Worm (Caenorhabditis elegans): ENCODE measurements around the gene ran-1.
A peak's percentile ranks its signal among the peaks of the same experiment; 100 is the strongest.

ran-1 gene

DNA sequence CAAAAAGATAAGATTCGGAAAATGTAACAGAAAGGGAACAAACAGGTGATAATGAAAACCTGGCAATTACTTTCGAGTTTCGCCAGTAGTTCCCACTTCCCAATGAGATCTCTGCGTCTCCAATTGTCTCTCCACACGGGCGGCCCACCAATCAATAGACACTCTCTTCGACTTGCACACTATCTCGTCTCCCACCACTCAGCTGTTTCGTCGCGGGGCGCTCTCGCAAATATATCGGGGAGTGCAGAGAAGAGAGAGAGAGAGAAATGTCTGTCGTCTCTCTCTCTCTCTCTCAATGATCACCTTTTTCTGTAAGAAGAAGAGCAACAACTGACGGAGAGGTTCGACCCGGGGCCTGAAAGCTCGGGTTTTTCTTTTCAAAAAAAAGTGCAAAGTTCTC lies 27.4 kb downstream of the ran-1 start (continued):
- TF ChIP-seq hpl-2 (GFP tag; optimal IDR thresholded peaks at IDR 0.05) = no peak
- TF ChIP-seq fkh-4 (tag; optimal IDR thresholded peaks at IDR 0.05; ENCODE audit: borderline replicate concordance) = no peak
- TF ChIP-seq elt-2 (tag; optimal IDR thresholded peaks at IDR 0.05) = peak; percentile 79
- TF ChIP-seq dpl-1 (GFP tag; optimal IDR thresholded peaks at IDR 0.05) = peak; percentile 61 to 63 (median 61)
- TF ChIP-seq unc-62 (GFP tag; optimal IDR thresholded peaks at IDR 0.05) = no peak
- TF ChIP-seq nhr-77 (tag; optimal IDR thresholded peaks at IDR 0.05) = peak; percentile 57
- peak; percentile 59 for TF ChIP-seq pag-3 (tag; optimal IDR thresholded peaks at IDR 0.05; ENCODE audit: borderline replicate concordance, insufficient read depth)
- TF ChIP-seq lsy-2 (tag; optimal IDR thresholded peaks at IDR 0.05) = peak; percentile 82 to 85

DNA sequence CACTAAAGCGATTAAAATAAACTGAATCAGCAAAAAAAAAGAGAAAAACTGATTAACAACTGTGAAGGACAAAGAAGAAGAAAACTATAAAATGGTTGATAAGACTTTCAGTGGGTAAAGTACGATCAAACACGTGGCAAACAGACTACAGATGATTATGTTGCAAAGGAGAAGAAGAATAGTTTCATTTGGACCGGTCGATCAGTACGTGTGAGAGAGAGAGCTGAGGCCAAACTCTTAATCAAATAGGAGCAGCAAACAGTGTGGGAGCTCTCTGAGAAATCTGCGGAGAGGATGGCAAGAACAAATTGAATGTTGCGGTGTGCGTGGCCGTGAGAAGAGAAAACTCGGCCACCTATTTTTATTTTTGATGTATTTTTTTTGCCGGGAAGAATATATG lies 28.5 kb downstream of the ran-1 start:
- TF ChIP-seq lir-3 (tag; optimal IDR thresholded peaks at IDR 0.05; ENCODE audit: poor library complexity) (peak; percentile 47), ceh-8 (GFP tag; optimal IDR thresholded peaks at IDR 0.05) (no peak), nhr-237 (tag; optimal IDR thresholded peaks at IDR 0.05) (no peak), ces-1 (GFP tag; optimal IDR thresholded peaks at IDR 0.05) (no peak), mef-2 (tag; optimal IDR thresholded peaks at IDR 0.05) (no peak), blmp-1 (tag; optimal IDR thresholded peaks at IDR 0.05) (peak; percentile 26), lin-39 (tag; optimal IDR thresholded peaks at IDR 0.05) (no peak), unc-62 (GFP tag; optimal IDR thresholded peaks at IDR 0.05) (no peak), ztf-4 (tag; optimal IDR thresholded peaks at IDR 0.05) (no peak), alr-1 (tag; optimal IDR thresholded peaks at IDR 0.05; ENCODE audit: borderline replicate concordance) (no peak), xbp-1 (tag; optimal IDR thresholded peaks at IDR 0.05) (no peak), egl-13 (tag; optimal IDR thresholded peaks at IDR 0.05) (no peak), egl-27 (tag; optimal IDR thresholded peaks at IDR 0.05) (no peak), nhr-71 (tag; optimal IDR thresholded peaks at IDR 0.05) (peak; percentile 44), unc-130 (tag; optimal IDR thresholded peaks at IDR 0.05) (no peak), zag-1 (tag; optimal IDR thresholded peaks at IDR 0.05) (no peak), hlh-4 (tag; optimal IDR thresholded peaks at IDR 0.05) (no peak), nhr-76 (tag; optimal IDR thresholded peaks at IDR 0.05) (no peak), isw-1 (GFP tag; IDR thresholded peaks at IDR 0.05) (no peak), hpl-2 (GFP tag; optimal IDR thresholded peaks at IDR 0.05) (no peak), mep-1 (tag; optimal IDR thresholded peaks at IDR 0.05) (peak; percentile 35), jun-1 (tag; optimal IDR thresholded peaks at IDR 0.05) (no peak), tlp-1 (tag; optimal IDR thresholded peaks at IDR 0.05) (no peak), lin-14 (GFP tag; optimal IDR thresholded peaks at IDR 0.05) (peak; percentile 30), efl-3 (GFP tag; optimal IDR thresholded peaks at IDR 0.05) (no peak), dsc-1 (tag; optimal IDR thresholded peaks at IDR 0.05) (no peak), elt-2 (tag; optimal IDR thresholded peaks at IDR 0.05) (peak; percentile 44), lin-13 (GFP tag; optimal IDR thresholded peaks at IDR 0.05) (no peak), snpc-4 (tag; optimal IDR thresholded peaks at IDR 0.05) (no peak), ceh-88 (GFP tag; IDR thresholded peaks at IDR 0.05) (no peak), ceh-63 (GFP tag; optimal IDR thresholded peaks at IDR 0.05) (no peak), nhr-12 (tag; optimal IDR thresholded peaks at IDR 0.05) (no peak), nhr-20 (tag; optimal IDR thresholded peaks at IDR 0.05) (peak; percentile 71), lin-35 (GFP tag; optimal IDR thresholded peaks at IDR 0.05) (peak in 1 of 2 experiments; percentile 65), lsy-2 (tag; optimal IDR thresholded peaks at IDR 0.05) (peak in 1 of 2 experiments; percentile 19), fkh-10 (GFP tag; optimal IDR thresholded peaks at IDR 0.05) (no peak), nhr-19 (GFP tag; conservative IDR thresholded peaks at IDR 0.05) (peak; percentile 42; the same call in 1 of the 2 replicates), ceh-90 (tag; optimal IDR thresholded peaks at IDR 0.05) (peak; percentile 17), dpl-1 (GFP tag; optimal IDR thresholded peaks at IDR 0.05) (no peak), vab-15 (tag; optimal IDR thresholded peaks at IDR 0.05) (no peak), nhr-47 (tag; optimal IDR thresholded peaks at IDR 0.05) (no peak), lin-15B (tag; optimal IDR thresholded peaks at IDR 0.05) (no peak), ztf-11 (tag; optimal IDR thresholded peaks at IDR 0.05) (no peak), nhr-85 (tag) (peak; percentile 56), zip-4 (GFP tag; optimal IDR thresholded peaks at IDR 0.05) (no peak), swsn-7 (tag; optimal IDR thresholded peaks at IDR 0.05) (peak; percentile 7), nhr-11 (tag; optimal IDR thresholded peaks at IDR 0.05) (no peak)
